Fruit fly (Drosophila melanogaster): Measurements from ENCODE around the gene CG32603.

Gene CG32603

DNA sequence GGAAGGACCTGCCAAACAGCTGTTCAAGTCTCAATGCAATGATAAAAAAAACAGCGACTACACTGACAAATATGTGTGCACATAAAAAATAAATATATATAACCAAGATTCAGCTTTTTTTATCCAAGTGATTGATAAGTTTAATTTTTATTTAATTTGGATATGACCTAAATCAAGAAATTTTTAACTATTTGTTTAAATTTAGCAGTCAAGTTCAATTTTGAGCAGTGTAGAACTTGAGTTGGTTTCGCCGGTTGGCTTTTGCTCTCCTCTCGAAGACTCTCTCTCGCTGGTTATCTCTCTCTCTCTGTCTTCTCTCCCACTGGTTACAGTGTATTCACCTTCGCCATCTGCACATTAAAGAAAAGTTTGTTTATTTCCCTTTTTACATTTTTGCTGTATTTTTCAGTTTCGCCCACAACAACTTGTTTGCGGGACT, 33.7 kb downstream of the CG32603 start (continued):
- TF ChIP-seq mld (GFP tag; IDR thresholded peaks at IDR 0.05; ENCODE audit: partially characterized antibody) (no peak), lola (GFP tag; optimal IDR thresholded peaks at IDR 0.05) (peak in 1 of 3 experiments; percentile 83), ranshi (GFP tag; IDR thresholded peaks at IDR 0.05) (peak; percentile 91), Oli (tag; optimal IDR thresholded peaks at IDR 0.05) (peak; percentile 88), MBD-R2 (GFP tag; IDR thresholded peaks at IDR 0.05) (peak; percentile 61; the same call in 1 of the 2 replicates), zen2 (GFP tag; IDR thresholded peaks at IDR 0.05; ENCODE audit: partially characterized antibody) (no peak), mam (GFP tag; optimal IDR thresholded peaks at IDR 0.05) (peak; percentile 62), oc (tag; optimal IDR thresholded peaks at IDR 0.05) (peak; percentile 76), CG17912 (GFP tag; optimal IDR thresholded peaks at IDR 0.05) (no peak), CG12071 (GFP tag; optimal IDR thresholded peaks at IDR 0.05) (peak; percentile 62), CG10654 (GFP tag; optimal IDR thresholded peaks at IDR 0.05) (peak; percentile 78), luna (GFP tag; optimal IDR thresholded peaks at IDR 0.05) (peak; percentile 19), Sox102F (GFP tag; optimal IDR thresholded peaks at IDR 0.05) (peak; percentile 92), YL-1 (GFP tag; optimal IDR thresholded peaks at IDR 0.05) (peak; percentile 23), CG6683 (GFP tag; optimal IDR thresholded peaks at IDR 0.05) (peak; percentile 79), CG18764 (GFP tag; optimal IDR thresholded peaks at IDR 0.05) (peak; percentile 73), CG8089 (GFP tag; optimal IDR thresholded peaks at IDR 0.05) (peak; percentile 40), CG1024 (GFP tag; IDR thresholded peaks at IDR 0.05) (peak; percentile 72), ems (GFP tag; optimal IDR thresholded peaks at IDR 0.05) (peak; percentile 44), Hr39 (optimal IDR thresholded peaks at IDR 0.05) (no peak), Gug (GFP tag; IDR thresholded peaks at IDR 0.05) (peak; percentile 44; the same call in 2 of the 4 replicates), Dref (GFP tag; IDR thresholded peaks at IDR 0.05) (no peak), CG8478 (optimal IDR thresholded peaks at IDR 0.05) (no peak), klu (GFP tag; IDR thresholded peaks at IDR 0.05) (peak; percentile 66; the same call in 1 of the 2 replicates), peb (GFP tag; IDR thresholded peaks at IDR 0.05) (peak; percentile 66), al (GFP tag; IDR thresholded peaks at IDR 0.05) (peak; percentile 84), Side (GFP tag; optimal IDR thresholded peaks at IDR 0.05) (peak; percentile 68), psq (GFP tag; optimal IDR thresholded peaks at IDR 0.05) (peak; percentile 33), tin (GFP tag; optimal IDR thresholded peaks at IDR 0.05) (peak; percentile 82), PHDP (tag; optimal IDR thresholded peaks at IDR 0.05) (peak; percentile 93), Oaz (GFP tag; IDR thresholded peaks at IDR 0.05) (peak; percentile 62), CG11504 (tag; optimal IDR thresholded peaks at IDR 0.05) (peak; percentile 93), Nf-YB (GFP tag; optimal IDR thresholded peaks at IDR 0.05) (peak; percentile 72), crp (GFP tag; optimal IDR thresholded peaks at IDR 0.05) (peak in 1 of 2 experiments; percentile 57), stwl (tag; optimal IDR thresholded peaks at IDR 0.05) (peak; percentile 6), Jarid2 (GFP tag; optimal IDR thresholded peaks at IDR 0.05) (peak; percentile 51), tll (GFP tag; optimal IDR thresholded peaks at IDR 0.05) (no peak), hth (optimal IDR thresholded peaks at IDR 0.05) (no peak), sima (GFP tag; optimal IDR thresholded peaks at IDR 0.05) (peak; percentile 53), CG2202 (tag; optimal IDR thresholded peaks at IDR 0.05) (peak; percentile 62), CG17359 (tag; optimal IDR thresholded peaks at IDR 0.05) (peak; percentile 90), croc (GFP tag; conservative IDR thresholded peaks at IDR 0.05) (peak; percentile 66), CG9876 (GFP tag; optimal IDR thresholded peaks at IDR 0.05) (peak; percentile 36), en (GFP tag; optimal IDR thresholded peaks at IDR 0.05) (peak; percentile 45), hkb (optimal IDR thresholded peaks at IDR 0.05) (no peak), hkb (GFP tag; IDR thresholded peaks at IDR 0.05) (peak; percentile 93), Ets65A (GFP tag) (peak; percentile 88), ash1 (GFP tag; optimal IDR thresholded peaks at IDR 0.05) (no peak), CG7963 (GFP tag; IDR thresholded peaks at IDR 0.05; ENCODE audit: partially characterized antibody) (no peak), CG6813 (GFP tag; optimal IDR thresholded peaks at IDR 0.05) (peak; percentile 83), dan (GFP tag; IDR thresholded peaks at IDR 0.05) (0 out of 2 replicates have a peak, but pooled peaks have one; percentile 42)
